Worm (Caenorhabditis elegans) whole organism, L4/young adult: ENCODE results near the gene clh-4.

Experiments used
- dao-5 ChIP-seq: sonication (generic microtip); optimal IDR thresholded peaks from 2 replicates; lab custom pipeline; 2016; ENCODE audit warnings: missing genotype, missing genetic modification characterization, moderate library complexity, missing compliant biosample characterization
- him-1 ChIP-seq: sonication (generic microtip); optimal IDR thresholded peaks from 2 replicates; lab custom pipeline; 2016; ENCODE audit warnings: missing genotype, missing genetic modification reagents, missing genetic modification characterization, missing compliant biosample characterization

DNA sequence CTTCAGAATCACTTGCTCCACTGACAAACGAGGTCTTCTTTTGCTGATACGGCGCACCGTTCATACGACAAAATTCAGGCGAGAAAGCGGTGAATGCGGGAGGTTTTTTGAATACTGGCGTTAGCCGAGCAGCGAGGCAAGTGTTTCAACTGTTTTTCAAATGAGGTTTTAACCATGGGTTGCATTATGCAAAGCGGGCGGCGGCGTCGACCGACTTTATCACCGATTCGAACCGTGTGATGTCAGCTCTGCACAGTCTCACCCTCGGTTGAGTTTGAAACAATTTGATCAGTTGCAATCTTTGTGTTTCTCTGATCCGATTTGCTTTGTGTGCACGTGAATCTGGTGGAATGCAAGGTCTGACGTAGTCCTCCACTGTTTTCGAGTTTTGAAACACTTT lies at the start of gene clh-4:
- no peak for TF ChIP-seq him-1 (tag; lab: Kevin White, UChicago)
- TF ChIP-seq dao-5 (tag; lab: Kevin White, UChicago): no peak
